Fruit fly (Drosophila melanogaster): ENCODE results near the gene mRpL2.

mRpL2 gene

DNA sequence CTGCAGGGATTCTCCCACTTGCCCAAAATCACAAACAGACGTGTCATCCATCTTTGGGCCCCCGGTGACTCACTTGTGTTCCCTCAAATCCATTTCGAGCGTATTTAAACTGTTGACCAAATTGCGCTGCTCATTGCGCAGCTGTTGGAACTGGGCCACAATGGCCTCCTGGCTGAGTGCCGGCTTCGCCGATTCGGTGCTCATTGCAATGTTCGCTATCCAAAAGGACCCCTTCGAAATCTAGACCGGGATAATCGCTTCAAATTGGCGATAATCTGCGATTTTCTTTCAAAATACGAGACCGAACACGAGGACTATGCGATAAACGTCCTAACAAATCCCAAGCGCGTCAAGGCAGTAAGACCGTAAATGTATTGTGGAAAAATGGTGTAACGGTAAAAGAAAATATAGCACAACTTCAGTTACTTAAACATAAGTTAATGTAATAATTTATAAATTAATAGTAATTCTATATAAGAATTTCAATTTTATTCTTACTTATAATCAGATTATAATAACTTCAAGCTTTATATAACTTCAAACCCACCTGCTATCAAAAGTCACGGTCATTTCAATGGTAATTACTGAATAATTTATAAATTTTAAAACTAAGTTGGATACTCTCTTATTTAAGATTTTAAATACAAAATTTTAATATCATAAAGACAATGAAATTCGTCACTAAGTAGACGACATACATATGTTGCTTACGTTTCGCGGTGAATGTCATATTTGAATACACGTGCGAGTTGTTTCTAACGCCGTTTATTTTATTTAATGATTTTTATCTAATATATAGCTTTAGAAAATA lies 46.4 kb upstream of the mRpL2 start, which contains the start of the genes Pfdn2 and Noc1 (continued):
- TF ChIP-seq CG10366 (GFP tag; IDR thresholded peaks at IDR 0.05) (peak; percentile 50; the same call in 1 of the 2 replicates), twi (tag; optimal IDR thresholded peaks at IDR 0.05) (peak; percentile 82), chm (GFP tag; IDR thresholded peaks at IDR 0.05) (no peak), CG12071 (GFP tag; optimal IDR thresholded peaks at IDR 0.05) (no peak), pho (GFP tag; optimal IDR thresholded peaks at IDR 0.05) (no peak), H2.0 (GFP tag; IDR thresholded peaks at IDR 0.05) (no peak), CkIIα-i1 (GFP tag; IDR thresholded peaks at IDR 0.05) (no peak), CG12942 (GFP tag; optimal IDR thresholded peaks at IDR 0.05) (peak; percentile 56), H15 (GFP tag; IDR thresholded peaks at IDR 0.05) (no peak), CG7372 (GFP tag; IDR thresholded peaks at IDR 0.05) (no peak), knrl (GFP tag; IDR thresholded peaks at IDR 0.05; ENCODE audit: partially characterized antibody) (no peak), CG31441 (GFP tag; IDR thresholded peaks at IDR 0.05) (no peak), CG10565 (GFP tag; optimal IDR thresholded peaks at IDR 0.05) (no peak), CG1603 (tag; optimal IDR thresholded peaks at IDR 0.05) (no peak), CG12744 (GFP tag; optimal IDR thresholded peaks at IDR 0.05) (no peak), Antp (GFP tag; optimal IDR thresholded peaks at IDR 0.05) (no peak), nerfin-2 (GFP tag; IDR thresholded peaks at IDR 0.05; ENCODE audit: partially characterized antibody) (no peak), tap (tag; optimal IDR thresholded peaks at IDR 0.05) (no peak), CG8089 (GFP tag; optimal IDR thresholded peaks at IDR 0.05) (no peak), Dp (GFP tag; optimal IDR thresholded peaks at IDR 0.05) (peak; percentile 7), gt (GFP tag; IDR thresholded peaks at IDR 0.05) (no peak), CG15514 (GFP tag; optimal IDR thresholded peaks at IDR 0.05) (no peak), ind (GFP tag; optimal IDR thresholded peaks at IDR 0.05) (peak; percentile 62), bcd (GFP tag; optimal IDR thresholded peaks at IDR 0.05) (no peak), CG9215 (GFP tag; IDR thresholded peaks at IDR 0.05) (peak; percentile 39; the same call in 1 of the 2 replicates), CG13296 (GFP tag; optimal IDR thresholded peaks at IDR 0.05) (no peak), Lim3 (GFP tag; IDR thresholded peaks at IDR 0.05) (no peak), CG6683 (GFP tag; optimal IDR thresholded peaks at IDR 0.05) (peak; percentile 5), CG12299 (tag; optimal IDR thresholded peaks at IDR 0.05) (peak; percentile 25), Adf1 (GFP tag; IDR thresholded peaks at IDR 0.05) (no peak), Hsf (GFP tag; optimal IDR thresholded peaks at IDR 0.05) (peak; percentile 54), Max (GFP tag; optimal IDR thresholded peaks at IDR 0.05) (peak; percentile 54), esg (GFP tag; conservative IDR thresholded peaks at IDR 0.05) (peak; percentile 44; the same call in 1 of the 2 replicates), CG14860 (GFP tag; IDR thresholded peaks at IDR 0.05; ENCODE audit: partially characterized antibody) (no peak), ssp (GFP tag; IDR thresholded peaks at IDR 0.05) (peak; percentile 32; the same call in 1 of the 2 replicates), CG14965 (GFP tag; optimal IDR thresholded peaks at IDR 0.05; ENCODE audit: borderline replicate concordance) (no peak), CG11085 (GFP tag; IDR thresholded peaks at IDR 0.05) (no peak), CG5953 (GFP tag; IDR thresholded peaks at IDR 0.05) (no peak), CG18619 (GFP tag; optimal IDR thresholded peaks at IDR 0.05) (peak; percentile 3), Hr51 (GFP tag; optimal IDR thresholded peaks at IDR 0.05) (peak in 1 of 2 experiments; percentile 38), Sox102F (GFP tag; optimal IDR thresholded peaks at IDR 0.05) (peak; percentile 76), vfl (GFP tag; optimal IDR thresholded peaks at IDR 0.05) (no peak), CG1792 (GFP tag; optimal IDR thresholded peaks at IDR 0.05) (no peak), CG12391 (tag; optimal IDR thresholded peaks at IDR 0.05) (peak; percentile 89), CG12155 (GFP tag; optimal IDR thresholded peaks at IDR 0.05) (peak; percentile 54), HHEX (GFP tag; optimal IDR thresholded peaks at IDR 0.05) (no peak), Nf-YA (GFP tag; IDR thresholded peaks at IDR 0.05) (no peak), fu2 (GFP tag; optimal IDR thresholded peaks at IDR 0.05) (no peak), CG4854 (GFP tag; optimal IDR thresholded peaks at IDR 0.05) (no peak)

Measured in whole organism, embryonic.